In genomic region chrX:13786037-13786667, dm6 we compare ENCODE assay signal across 2 fruit fly cellular contexts.
TF ChIP-seq lines count a peak whose summit lies in the region.

No protein-coding gene starts in this region.

TF ChIP-seq in whole organism, adult, 20 proteins besides CTCF, POLR2A, EP300 and RAD21:
- no peak for TF ChIP-seq ovo (GFP tag; optimal IDR thresholded peaks at IDR 0.05; lab: Kevin White, UChicago)
- peak; percentile 36 for TF ChIP-seq bab1 (GFP tag; optimal IDR thresholded peaks at IDR 0.05; lab: Kevin White, UChicago)
- TF ChIP-seq tj (GFP tag; optimal IDR thresholded peaks at IDR 0.05; lab: Kevin White, UChicago), result peak; percentile 98
- no peak for TF ChIP-seq CG33017 (tag; optimal IDR thresholded peaks at IDR 0.05; lab: Kevin White, UChicago)

TF ChIP-seq in whole organism, prepupa, 60 proteins besides CTCF, POLR2A, EP300 and RAD21:
- no peak for TF ChIP-seq Met (GFP tag; optimal IDR thresholded peaks at IDR 0.05; lab: Kevin White, UChicago)
- no peak for TF ChIP-seq Smox (GFP tag; optimal IDR thresholded peaks at IDR 0.05; lab: Kevin White, UChicago)
- TF ChIP-seq topi (GFP tag; optimal IDR thresholded peaks at IDR 0.05; lab: Kevin White, UChicago), result no peak
- TF ChIP-seq CG11294 (GFP tag; IDR thresholded peaks at IDR 0.05; lab: Robert Waterston, UW), result no peak
- no peak for TF ChIP-seq Hr4 (GFP tag; optimal IDR thresholded peaks at IDR 0.05; lab: Kevin White, UChicago)
- TF ChIP-seq Eip78C (GFP tag; lab: Kevin White, UChicago), result peak; percentile 70
- no peak for TF ChIP-seq CG6276 (GFP tag; optimal IDR thresholded peaks at IDR 0.05; lab: Kevin White, UChicago)
- no peak for TF ChIP-seq fd85E (GFP tag; optimal IDR thresholded peaks at IDR 0.05; lab: Kevin White, UChicago)
- TF ChIP-seq Lpt (GFP tag; optimal IDR thresholded peaks at IDR 0.05; lab: Kevin White, UChicago), result no peak
- TF ChIP-seq OdsH (GFP tag; optimal IDR thresholded peaks at IDR 0.05; lab: Kevin White, UChicago), result no peak
- no peak for TF ChIP-seq achi (GFP tag; optimal IDR thresholded peaks at IDR 0.05; lab: Kevin White, UChicago)
- TF ChIP-seq CG11762 (GFP tag; optimal IDR thresholded peaks at IDR 0.05; lab: Kevin White, UChicago; ENCODE audit: insufficient read depth), result no peak
- TF ChIP-seq CG34406 (GFP tag; optimal IDR thresholded peaks at IDR 0.05; lab: Kevin White, UChicago), result no peak
- TF ChIP-seq Gug (GFP tag; IDR thresholded peaks at IDR 0.05; lab: Robert Waterston, UW), result no peak
- peak; percentile 51 for TF ChIP-seq svp (GFP tag; lab: Kevin White, UChicago)
- no peak for TF ChIP-seq Sox102F (GFP tag; optimal IDR thresholded peaks at IDR 0.05; lab: Kevin White, UChicago)
- TF ChIP-seq CG8119 (GFP tag; IDR thresholded peaks at IDR 0.05; lab: Robert Waterston, UW), result no peak
